Worm (Caenorhabditis elegans): ENCODE data around the gene T04F3.3.

DNA sequence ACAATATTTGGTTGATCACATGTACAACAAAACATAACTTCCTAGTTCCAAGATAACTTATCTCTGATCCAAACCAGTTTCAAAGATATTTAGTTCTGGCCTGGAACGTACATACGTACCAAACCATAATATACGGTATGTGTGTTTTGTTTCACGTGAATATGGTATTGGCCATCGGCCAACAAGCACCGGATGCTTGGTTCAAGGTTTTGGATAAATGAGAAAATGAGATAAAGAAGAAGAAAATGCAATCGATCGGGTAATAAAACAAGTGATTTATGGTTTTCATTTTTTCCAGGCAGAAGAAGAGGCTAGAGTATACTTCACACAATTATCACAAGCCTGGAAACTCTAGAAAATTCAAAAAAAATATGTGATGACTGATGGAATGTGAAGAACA lies 36.6 kb downstream of the T04F3.3 start:
- TF ChIP-seq ama-1 (optimal IDR thresholded peaks at IDR 0.05) = no peak
- no peak for TF ChIP-seq aly-1 (tag; optimal IDR thresholded peaks at IDR 0.05)
- TF ChIP-seq tra-4 (tag; optimal IDR thresholded peaks at IDR 0.05) = no peak

Data from whole organism, early embryonic.